Fruit fly (Drosophila melanogaster): ENCODE data around the gene SrpRbeta.

SrpRbeta gene

dm6 chr3L:8767876-8768275 lies 47.9 kb upstream of the SrpRbeta start:
- TF ChIP-seq eg (GFP tag; IDR thresholded peaks at IDR 0.05): peak; percentile 74
- TF ChIP-seq Ets21C (GFP tag; optimal IDR thresholded peaks at IDR 0.05): peak; percentile 57
- TF ChIP-seq fkh (GFP tag; optimal IDR thresholded peaks at IDR 0.05): no peak
- TF ChIP-seq fd59A (GFP tag; optimal IDR thresholded peaks at IDR 0.05): peak; percentile 72
- TF ChIP-seq esn (GFP tag; optimal IDR thresholded peaks at IDR 0.05): peak; percentile 70
- TF ChIP-seq lz (GFP tag; optimal IDR thresholded peaks at IDR 0.05): peak; percentile 66
- TF ChIP-seq ss (GFP tag; optimal IDR thresholded peaks at IDR 0.05): peak; percentile 35 to 71
- peak; percentile 24; the same call in 1 of the 2 replicates for TF ChIP-seq CG11294 (GFP tag; IDR thresholded peaks at IDR 0.05)
- peak; percentile 72 for TF ChIP-seq CG6808 (GFP tag; optimal IDR thresholded peaks at IDR 0.05)
- TF ChIP-seq CG6163 (GFP tag; IDR thresholded peaks at IDR 0.05): peak; percentile 65
- TF ChIP-seq net (GFP tag; optimal IDR thresholded peaks at IDR 0.05): peak; percentile 79
- TF ChIP-seq Eip93F (GFP tag; optimal IDR thresholded peaks at IDR 0.05): no peak
- TF ChIP-seq topi (GFP tag; optimal IDR thresholded peaks at IDR 0.05): peak; percentile 69
- no peak for TF ChIP-seq CG6854 (GFP tag; optimal IDR thresholded peaks at IDR 0.05)
- TF ChIP-seq Sox14 (GFP tag; optimal IDR thresholded peaks at IDR 0.05): peak; percentile 75
- peak; percentile 68 for TF ChIP-seq CG6792 (GFP tag; optimal IDR thresholded peaks at IDR 0.05)
- TF ChIP-seq Gug (GFP tag; IDR thresholded peaks at IDR 0.05): peak; percentile 48; the same call in 1 of the 2 replicates
- peak; percentile 84 for TF ChIP-seq CG32006 (GFP tag; optimal IDR thresholded peaks at IDR 0.05)
- no peak for TF ChIP-seq Hr38 (GFP tag; optimal IDR thresholded peaks at IDR 0.05)
- peak; percentile 95 for TF ChIP-seq Eip78C (GFP tag)
- TF ChIP-seq CG8119 (GFP tag; IDR thresholded peaks at IDR 0.05): peak; percentile 74
- peak; percentile 49 for TF ChIP-seq Smox (GFP tag; optimal IDR thresholded peaks at IDR 0.05)
- peak; percentile 61 for TF ChIP-seq CG4318 (GFP tag; optimal IDR thresholded peaks at IDR 0.05)
- peak; percentile 55 for TF ChIP-seq CG1621 (tag; optimal IDR thresholded peaks at IDR 0.05)
- TF ChIP-seq dac (GFP tag; optimal IDR thresholded peaks at IDR 0.05): peak; percentile 36
- TF ChIP-seq vri (GFP tag; optimal IDR thresholded peaks at IDR 0.05): peak; percentile 45
- TF ChIP-seq CG10669 (GFP tag; optimal IDR thresholded peaks at IDR 0.05): peak; percentile 69
- TF ChIP-seq CG11762 (GFP tag; optimal IDR thresholded peaks at IDR 0.05; ENCODE audit: insufficient read depth): peak; percentile 67
- TF ChIP-seq CG31627 (GFP tag; optimal IDR thresholded peaks at IDR 0.05): peak; percentile 72
- peak; percentile 41 for TF ChIP-seq Lpt (GFP tag; optimal IDR thresholded peaks at IDR 0.05)
- TF ChIP-seq CG3032 (tag; optimal IDR thresholded peaks at IDR 0.05): peak; percentile 69
- TF ChIP-seq salr (GFP tag; optimal IDR thresholded peaks at IDR 0.05): peak; percentile 17 to 63
- TF ChIP-seq CG3919 (GFP tag; optimal IDR thresholded peaks at IDR 0.05): peak; percentile 74
- peak; percentile 69 for TF ChIP-seq Hr39 (GFP tag; optimal IDR thresholded peaks at IDR 0.05)
- peak; percentile 65 for TF ChIP-seq spab (GFP tag; optimal IDR thresholded peaks at IDR 0.05)
- TF ChIP-seq Blimp-1 (GFP tag; optimal IDR thresholded peaks at IDR 0.05): peak; percentile 12
- peak; percentile 63 for TF ChIP-seq CG11902 (GFP tag; optimal IDR thresholded peaks at IDR 0.05)
- TF ChIP-seq CG6276 (GFP tag; optimal IDR thresholded peaks at IDR 0.05): peak; percentile 74
- peak; percentile 80 for TF ChIP-seq svp (GFP tag)
- peak; percentile 35 for TF ChIP-seq CG16779 (tag; optimal IDR thresholded peaks at IDR 0.05)
- peak; percentile 73 for TF ChIP-seq acj6 (GFP tag; optimal IDR thresholded peaks at IDR 0.05)
- peak; percentile 48 for TF ChIP-seq CG8319 (GFP tag; optimal IDR thresholded peaks at IDR 0.05)
- peak; percentile 58 for TF ChIP-seq CG7368 (GFP tag; optimal IDR thresholded peaks at IDR 0.05)
- peak; percentile 72 for TF ChIP-seq Ets96B (tag; optimal IDR thresholded peaks at IDR 0.05)
- peak; percentile 57 for TF ChIP-seq achi (GFP tag; optimal IDR thresholded peaks at IDR 0.05)
- TF ChIP-seq Sox102F (GFP tag; optimal IDR thresholded peaks at IDR 0.05): peak; percentile 62
- TF ChIP-seq CG8632 (GFP tag; optimal IDR thresholded peaks at IDR 0.05): peak; percentile 59
- peak; percentile 81 for TF ChIP-seq OdsH (GFP tag; optimal IDR thresholded peaks at IDR 0.05)
- peak; percentile 56 for TF ChIP-seq cyc (GFP tag; optimal IDR thresholded peaks at IDR 0.05)
- peak; percentile 30 for TF ChIP-seq CG9139 (GFP tag; optimal IDR thresholded peaks at IDR 0.05)
- TF ChIP-seq dsx (GFP tag; optimal IDR thresholded peaks at IDR 0.05; ENCODE audit: poor library complexity, severe bottlenecking): peak; percentile 47
- no peak for TF ChIP-seq fd85E (GFP tag; optimal IDR thresholded peaks at IDR 0.05)

Data from whole organism, prepupa.